Fruit fly (Drosophila melanogaster): Measurements from ENCODE around the gene CG2260.

- TF ChIP-seq insv (optimal IDR thresholded peaks at IDR 0.05) (no peak), h (optimal IDR thresholded peaks at IDR 0.05) (no peak), psq (optimal IDR thresholded peaks at IDR 0.05) (no peak), Sin3A (optimal IDR thresholded peaks at IDR 0.05) (no peak), ttk (optimal IDR thresholded peaks at IDR 0.05) (no peak), Myc (optimal IDR thresholded peaks at IDR 0.05) (no peak)
These were observed 16.3 kb upstream of the CG2260 start for dm6 chrX:8137285-8137684.

Measured in Kc167 (cell line).